Worm (Caenorhabditis elegans) whole organism, dauer: Measurements from ENCODE around the gene C29F3.7.
"Not testable (repeated sequence)": the region's sequence is repeated elsewhere in the genome, so short reads cannot be mapped to it uniquely, and the experiment has no call there.

Source experiments
- unc-62 ChIP-seq: sonication (generic microtip); optimal IDR thresholded peaks from 2 replicates; lab custom pipeline; 2017; ENCODE audit warnings: missing biosample characterization, missing genetic modification reagents, missing genetic modification characterization

Gene C29F3.7

DNA sequence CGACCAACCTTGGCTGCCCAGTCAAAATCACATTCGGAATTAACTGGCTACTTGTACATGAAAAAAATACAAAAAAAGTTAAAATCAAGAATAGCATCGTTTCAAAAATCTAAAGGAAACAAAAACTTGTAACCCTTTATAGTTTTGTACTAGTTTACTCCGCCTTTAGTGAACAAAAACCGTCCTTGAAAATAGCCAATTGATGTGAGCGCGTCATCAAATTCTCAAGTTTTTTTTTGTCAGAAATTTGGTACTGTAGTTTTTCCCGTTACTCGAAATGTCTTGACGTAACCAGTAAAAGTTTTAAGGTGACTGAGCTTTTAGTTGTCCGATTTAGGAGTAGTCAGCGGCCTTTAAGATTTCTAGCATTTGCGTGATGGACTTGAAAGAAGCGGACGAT, 7.4 kb upstream of the C29F3.7 start, which contains the start of gene C29F3.3:
C29F3.3 (minus strand) TSS at position 101 of the 400 bp plus-strand sequence.
- TF ChIP-seq unc-62 (GFP tag; lab: Kevin White, UChicago), result no peak

DNA sequence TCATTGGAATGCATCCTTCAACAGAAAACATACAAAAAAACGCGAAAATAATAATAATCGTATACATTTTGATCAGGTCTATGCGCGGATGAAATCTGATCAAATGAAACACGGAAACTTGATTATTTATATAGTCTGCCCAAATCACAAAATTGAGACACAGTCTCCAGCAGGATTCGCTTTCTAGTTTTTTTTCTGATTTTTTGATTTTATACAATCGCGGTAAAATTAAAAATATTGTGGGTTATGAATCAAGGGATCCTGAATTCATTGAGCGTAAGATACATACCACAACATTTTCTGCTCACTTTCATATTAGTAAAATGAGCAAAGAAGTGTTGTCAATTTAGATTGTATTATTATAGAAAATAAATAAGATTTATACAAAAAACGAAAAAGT, 5.7 kb upstream of the C29F3.7 start, which contains the start of gene clec-230:
clec-230 (minus strand) TSS at position 101 of the 400 bp plus-strand sequence.
- TF ChIP-seq unc-62 (GFP tag; lab: Kevin White, UChicago), result no peak

DNA sequence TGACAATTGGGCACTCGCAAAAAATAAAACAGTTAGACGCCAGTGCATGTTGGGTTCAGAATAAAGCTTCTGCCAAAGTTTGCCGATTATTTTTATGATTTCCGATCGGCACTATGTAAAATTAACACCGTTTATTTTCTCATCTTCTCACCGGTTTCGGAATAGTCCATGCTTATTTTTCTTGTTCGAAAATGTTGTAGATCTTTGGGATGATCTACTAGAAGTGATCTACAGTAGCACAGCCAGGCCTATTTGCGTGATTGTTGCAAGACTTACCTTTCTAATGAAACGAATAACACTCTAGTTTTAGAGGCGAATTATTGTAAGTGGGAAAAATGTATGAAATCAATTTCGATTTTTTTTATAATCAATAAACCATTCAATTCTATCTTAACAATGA, 4.1 kb upstream of the C29F3.7 start, which contains the start of gene clec-231:
clec-231 (minus strand) TSS at position 101 of the 400 bp plus-strand sequence.
- TF ChIP-seq unc-62 (GFP tag; lab: Kevin White, UChicago), result no peak

DNA sequence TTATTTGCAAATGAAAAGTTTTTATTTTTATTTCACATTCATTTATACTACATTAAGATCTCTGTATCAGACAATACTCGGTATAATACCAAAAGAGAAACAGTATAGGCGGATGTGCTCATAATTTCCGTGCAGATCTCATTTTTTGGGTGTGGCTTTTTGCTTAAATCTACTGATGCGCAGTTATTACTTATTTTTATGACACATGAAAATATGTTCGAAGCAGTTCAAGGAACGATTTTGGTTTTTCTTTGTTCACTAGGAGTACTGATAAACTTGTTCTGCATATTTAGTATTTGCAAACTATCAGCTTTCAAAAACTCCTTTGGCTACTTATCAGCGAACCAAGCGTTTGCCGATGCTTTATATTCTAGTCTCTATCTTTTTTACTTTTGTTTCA, 2.3 kb upstream of the C29F3.7 start, which contains the start of gene srx-58:
srx-58 (plus strand) TSS at position 301 of the 400 bp plus-strand sequence.
- no peak for TF ChIP-seq unc-62 (GFP tag; lab: Kevin White, UChicago)

DNA sequence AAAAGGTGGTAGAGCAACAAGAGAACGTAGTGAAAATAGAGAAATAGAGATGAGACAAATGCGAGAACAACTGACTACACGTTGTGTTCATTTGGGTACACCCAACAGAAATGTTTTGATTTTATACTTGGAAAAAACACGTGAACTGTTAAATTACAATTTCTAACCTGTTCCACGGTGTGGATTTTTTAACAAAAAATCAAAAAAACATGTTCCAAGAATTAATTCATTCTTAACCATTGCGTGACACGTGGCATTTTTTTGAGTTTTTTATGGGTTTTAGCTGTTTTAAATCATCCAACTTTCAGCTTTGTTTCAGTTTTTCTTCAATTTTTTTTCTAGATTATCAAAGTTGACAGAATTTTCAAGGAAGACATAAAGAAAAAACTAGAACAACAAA, 6.7 kb downstream of the C29F3.7 start, which contains the start of gene ech-1.1:
ech-1.1 (minus strand) TSS at position 101 of the 400 bp plus-strand sequence.
- TF ChIP-seq unc-62 (GFP tag; lab: Kevin White, UChicago), result not testable (repeated sequence)

DNA sequence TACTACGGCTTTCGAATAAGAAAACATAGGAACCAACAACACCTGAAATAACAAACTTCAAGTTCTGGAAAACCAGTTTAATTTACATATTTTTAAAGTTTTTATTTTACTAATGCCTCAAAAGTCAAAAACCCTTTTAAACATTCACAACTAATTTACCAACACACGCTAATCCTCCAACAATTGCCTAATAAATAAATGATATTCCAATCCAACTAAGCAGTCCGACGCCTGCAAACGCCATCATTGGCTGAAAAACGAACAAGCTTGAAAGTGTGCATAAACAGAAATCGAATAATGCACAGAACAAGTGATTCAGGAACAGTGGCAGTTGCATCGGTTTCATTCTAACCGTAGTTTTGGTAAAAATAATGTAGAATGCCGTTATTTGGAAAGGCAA, 13.1 kb downstream of the C29F3.7 start:
- TF ChIP-seq unc-62 (GFP tag; lab: Kevin White, UChicago), result no peak

DNA sequence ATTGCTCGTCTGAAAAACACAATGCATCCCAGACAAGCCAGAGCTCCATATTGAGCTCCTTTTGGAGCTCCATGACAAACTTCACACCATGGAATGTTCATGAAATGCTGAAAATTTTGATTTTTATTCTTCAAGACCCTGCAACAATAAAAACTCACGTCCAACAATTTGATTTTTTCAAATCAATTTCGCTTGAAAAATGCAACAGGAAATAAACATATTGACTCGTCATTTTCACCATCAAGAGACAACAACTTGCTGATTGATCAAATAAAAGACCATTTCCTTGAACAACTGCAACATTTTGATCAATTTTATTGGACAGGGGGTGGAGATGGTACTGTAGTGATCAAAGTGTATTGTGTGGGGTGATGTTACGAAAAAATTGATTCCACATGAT, 15.0 kb downstream of the C29F3.7 start, which contains the start of gene nhr-269:
nhr-269 (minus strand) TSS at position 101 of the 400 bp plus-strand sequence.
- TF ChIP-seq unc-62 (GFP tag; lab: Kevin White, UChicago), result no peak

DNA sequence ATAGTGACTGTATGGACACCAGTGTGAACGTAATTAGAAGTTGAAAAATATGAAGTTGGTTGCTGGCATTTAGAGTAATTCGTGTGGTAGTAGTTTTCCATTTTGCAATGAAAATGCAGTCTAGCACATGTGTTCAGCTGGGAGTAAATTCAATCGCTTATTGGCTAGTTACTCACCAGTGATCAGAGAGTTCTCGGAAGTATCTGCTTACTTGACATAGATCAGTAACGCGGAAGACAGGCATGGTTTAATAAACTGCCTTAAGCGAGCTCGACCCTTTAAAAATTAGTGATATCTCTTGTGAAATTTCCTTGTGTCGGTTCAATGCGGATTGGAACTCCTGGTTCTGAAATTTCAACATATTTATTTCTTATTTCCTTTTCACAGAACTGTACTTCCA, 21.5 kb downstream of the C29F3.7 start, which contains the start of gene srh-52:
srh-52 (minus strand) TSS at position 101 of the 400 bp plus-strand sequence.
- TF ChIP-seq unc-62 (GFP tag; lab: Kevin White, UChicago), result no peak

DNA sequence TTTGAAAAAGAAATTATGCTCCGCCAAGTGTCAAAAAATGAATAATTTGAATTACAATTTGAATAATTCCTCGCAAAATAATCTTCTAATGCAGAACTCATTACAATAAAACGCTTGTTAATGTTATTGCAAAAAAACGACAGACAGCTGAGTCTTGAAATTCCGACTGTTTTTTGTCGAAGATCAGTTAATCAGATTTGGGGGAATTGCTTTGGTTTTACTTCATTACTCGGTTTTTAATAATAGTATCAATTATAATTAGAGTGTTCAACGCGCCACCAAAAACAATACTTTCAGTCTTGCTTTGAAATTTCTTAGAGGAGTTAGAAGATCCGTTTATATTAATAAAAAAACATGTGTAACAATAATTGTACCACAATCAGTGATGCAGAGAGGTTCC, 23.2 kb downstream of the C29F3.7 start, which contains the start of gene srh-122:
srh-122 (minus strand) TSS at position 101 of the 400 bp plus-strand sequence.
- no peak for TF ChIP-seq unc-62 (GFP tag; lab: Kevin White, UChicago)

DNA sequence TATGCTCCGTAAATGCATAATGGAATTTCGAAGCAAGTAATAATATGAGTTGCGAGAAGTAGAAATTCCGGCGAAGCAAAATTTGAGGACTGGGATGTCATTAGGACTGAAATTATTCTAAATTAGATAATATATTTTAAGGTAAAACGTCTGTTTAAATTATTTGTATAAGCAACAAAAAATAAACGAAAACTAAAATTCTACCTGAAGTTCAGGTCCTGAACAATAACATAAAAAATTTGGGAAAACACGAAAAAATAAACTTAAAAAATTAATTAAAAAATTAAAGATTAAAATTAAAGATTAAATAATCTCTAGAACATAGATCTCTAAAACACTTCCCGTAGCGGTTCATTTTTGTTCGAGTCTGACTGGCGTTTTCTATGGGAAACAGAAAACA, 25.1 kb downstream of the C29F3.7 start, which contains the start of gene srh-251:
srh-251 (minus strand) TSS at position 101 of the 400 bp plus-strand sequence.
- TF ChIP-seq unc-62 (GFP tag; lab: Kevin White, UChicago), result no peak

DNA sequence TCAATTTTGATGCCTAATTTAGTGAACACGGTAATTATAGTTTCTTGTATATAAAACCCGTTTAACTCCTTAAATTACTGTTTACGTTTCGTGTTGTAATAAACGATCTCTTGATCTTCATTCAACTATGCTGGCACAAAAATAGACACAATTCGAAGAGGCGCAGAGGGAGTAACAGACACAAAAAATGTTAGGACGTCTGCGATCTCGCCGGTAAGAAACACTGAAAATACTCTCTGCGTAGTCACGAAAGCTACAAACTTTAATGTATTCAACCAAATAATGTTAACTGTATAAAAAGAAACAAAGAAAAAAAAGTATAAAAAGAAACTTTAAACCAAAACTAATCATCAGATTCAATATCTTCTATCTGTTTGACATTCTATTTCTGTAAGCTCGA, 26.2 kb downstream of the C29F3.7 start, which contains the start of gene dhs-23:
dhs-23 (plus strand) TSS at position 363 of the 400 bp plus-strand sequence.
- no peak for TF ChIP-seq unc-62 (GFP tag; lab: Kevin White, UChicago)

DNA sequence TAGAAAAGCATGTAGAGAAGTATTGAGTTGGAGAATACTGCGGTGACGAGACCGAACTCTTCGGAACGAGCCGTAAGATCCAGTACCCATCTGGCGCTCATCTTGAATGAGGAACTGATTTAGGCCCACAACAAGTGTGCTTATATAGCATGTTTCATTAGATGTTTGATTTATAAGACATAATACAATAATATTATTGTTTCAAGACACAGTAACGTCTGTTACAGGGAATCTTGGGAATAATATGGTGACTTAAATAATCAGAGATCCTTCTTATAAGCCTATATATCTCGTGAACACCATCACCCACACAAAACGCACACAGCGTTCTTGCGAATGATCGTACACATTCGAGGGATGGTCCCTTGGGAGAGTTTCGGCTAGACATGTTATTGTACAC, 29.0 kb downstream of the C29F3.7 start, which contains the start of gene str-88:
str-88 (minus strand) TSS at position 101 of the 400 bp plus-strand sequence.
- no peak for TF ChIP-seq unc-62 (GFP tag; lab: Kevin White, UChicago)

DNA sequence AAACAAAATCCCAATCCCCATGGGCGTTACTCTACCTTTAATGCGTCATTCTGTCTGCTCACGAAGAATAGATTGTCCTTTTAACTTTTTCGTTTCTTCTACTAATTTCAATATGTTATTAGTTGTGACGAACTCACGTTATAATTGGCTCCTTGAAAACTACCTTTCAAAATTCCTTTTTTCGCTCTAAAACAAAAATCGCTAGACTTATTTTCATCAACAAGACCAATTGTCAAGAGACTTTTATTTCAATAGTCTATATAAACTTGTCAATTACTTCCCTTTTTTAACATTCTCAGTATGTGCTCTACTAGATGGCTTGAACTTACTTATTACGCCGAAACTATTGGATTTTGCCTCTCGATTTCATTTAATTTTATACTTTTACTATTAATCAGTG, 30.0 kb downstream of the C29F3.7 start, which contains the start of gene str-102:
str-102 (plus strand) TSS at position 301 of the 400 bp plus-strand sequence.
- TF ChIP-seq unc-62 (GFP tag; lab: Kevin White, UChicago), result no peak

DNA sequence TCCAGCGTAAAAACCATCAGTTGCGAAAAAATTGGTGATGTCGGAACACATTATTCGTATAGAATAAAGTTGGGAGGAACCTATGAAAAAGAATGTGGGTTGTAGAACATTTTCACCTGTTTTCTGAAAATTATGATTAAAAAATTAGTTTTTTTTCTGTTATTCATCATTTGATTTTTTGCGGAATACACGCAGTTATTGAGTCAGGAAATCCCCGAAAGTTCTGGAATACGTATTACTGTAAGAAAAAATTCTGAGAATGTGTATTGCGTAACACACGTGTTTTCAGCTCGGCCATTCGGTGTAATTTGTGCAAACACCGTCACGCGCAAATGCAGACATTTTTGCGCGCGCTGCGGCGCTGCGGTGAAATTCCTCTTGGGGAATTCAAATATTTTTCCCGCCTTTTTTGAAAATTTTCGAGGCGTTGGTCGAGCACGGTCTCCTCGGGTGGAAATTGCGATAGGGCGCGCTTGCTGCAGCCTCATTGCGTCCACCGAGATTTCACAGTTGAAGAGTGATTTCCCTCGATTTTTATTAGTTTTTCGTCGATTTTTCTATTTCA, 34.2 kb downstream of the C29F3.7 start, which contains the start of gene srh-170:
srh-170 (minus strand) TSS at position 51 of the 565 bp plus-strand sequence.
- no peak for TF ChIP-seq unc-62 (GFP tag; lab: Kevin White, UChicago)

DNA sequence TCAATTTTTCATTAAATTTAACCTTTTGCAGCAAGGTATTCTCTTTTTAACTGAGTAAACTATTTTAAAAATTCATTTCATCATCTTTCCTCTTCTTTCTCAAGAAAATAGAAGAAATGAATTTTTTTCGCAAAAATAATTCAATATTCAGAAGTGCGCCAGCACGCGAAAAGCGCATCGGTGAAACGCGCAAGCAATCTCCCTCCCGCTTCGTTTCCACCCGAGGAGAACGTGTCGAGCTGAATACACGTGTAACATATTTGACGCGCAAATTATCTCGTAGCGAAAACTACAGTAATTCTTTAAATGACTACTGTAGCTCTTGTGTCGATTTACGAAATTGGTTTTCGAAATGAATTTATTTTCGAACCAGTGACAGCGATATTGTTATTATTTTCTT, 37.4 kb downstream of the C29F3.7 start:
- TF ChIP-seq unc-62 (GFP tag; lab: Kevin White, UChicago), result no peak

DNA sequence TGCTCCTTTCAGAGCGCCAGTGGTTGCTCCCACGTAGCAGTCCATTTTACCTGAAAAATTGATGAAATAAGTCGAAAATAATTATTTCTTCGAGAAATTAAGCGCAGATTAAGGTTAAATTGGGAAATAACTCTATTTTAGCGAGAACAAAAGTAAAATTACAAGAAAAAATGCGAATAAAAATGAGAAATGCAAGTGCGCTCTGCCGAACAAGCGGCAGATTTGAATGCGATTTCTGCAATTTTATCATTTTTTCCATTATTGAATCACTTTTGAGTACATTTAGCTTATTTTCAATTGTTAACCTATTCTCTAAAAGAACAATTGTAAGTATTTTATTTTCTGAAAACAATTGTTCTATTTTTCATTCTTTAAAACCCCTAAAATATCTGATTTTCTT, 40.2 kb downstream of the C29F3.7 start, which contains the start of gene T06E6.1:
T06E6.1 (minus strand) TSS at position 56 of the 400 bp plus-strand sequence.
- TF ChIP-seq unc-62 (GFP tag; lab: Kevin White, UChicago), result no peak
